Worm (Caenorhabditis elegans): Measurements from ENCODE around the gene M05D6.8.

M05D6.8 gene

ce11 chrII:8471139-8471538, at the start of gene M05D6.8:
Gene M05D6.8, minus strand, starts transcription at chrII:8471239.
- TF ChIP-seq tra-4 (tag; optimal IDR thresholded peaks at IDR 0.05) (no peak), aly-1 (tag; optimal IDR thresholded peaks at IDR 0.05) (no peak), sea-1 (GFP tag; conservative IDR thresholded peaks at IDR 0.05) (no peak), F13C5.2 (tag; optimal IDR thresholded peaks at IDR 0.05) (no peak), tbx-11 (GFP tag; IDR thresholded peaks at IDR 0.05) (no peak), tbx-37 (GFP tag; conservative IDR thresholded peaks at IDR 0.05) (no peak), hmbx-1 (tag; optimal IDR thresholded peaks at IDR 0.05) (no peak), ceh-13 (GFP tag; optimal IDR thresholded peaks at IDR 0.05) (no peak), ets-7 (tag; optimal IDR thresholded peaks at IDR 0.05) (no peak), hmg-4 (GFP tag; optimal IDR thresholded peaks at IDR 0.05) (no peak), B0310.2 (tag; optimal IDR thresholded peaks at IDR 0.05) (no peak), ama-1 (optimal IDR thresholded peaks at IDR 0.05) (no peak), scrt-1 (GFP tag; IDR thresholded peaks at IDR 0.05) (no peak), pes-1 (GFP tag; IDR thresholded peaks at IDR 0.05) (no peak), flt-1 (GFP tag; IDR thresholded peaks at IDR 0.05) (no peak), hnd-1 (tag; optimal IDR thresholded peaks at IDR 0.05) (no peak)

ce11 chrII:8520625-8521024, 49.6 kb upstream of the M05D6.8 start, which contains the start of gene cht-2:
Gene cht-2, plus strand, starts transcription at chrII:8520925.
- TF ChIP-seq flt-1 (GFP tag; IDR thresholded peaks at IDR 0.05), result no peak
- no peak for TF ChIP-seq hmg-4 (GFP tag; optimal IDR thresholded peaks at IDR 0.05)
- TF ChIP-seq tbx-37 (GFP tag; conservative IDR thresholded peaks at IDR 0.05), result no peak

- TF ChIP-seq F13C5.2 (tag; optimal IDR thresholded peaks at IDR 0.05) (no peak), tbx-37 (GFP tag; conservative IDR thresholded peaks at IDR 0.05) (no peak), aly-1 (tag; optimal IDR thresholded peaks at IDR 0.05) (no peak), hmbx-1 (tag; optimal IDR thresholded peaks at IDR 0.05) (no peak), ceh-13 (GFP tag; optimal IDR thresholded peaks at IDR 0.05) (no peak), hmg-4 (GFP tag; optimal IDR thresholded peaks at IDR 0.05) (no peak), tra-4 (tag; optimal IDR thresholded peaks at IDR 0.05) (no peak), pes-1 (GFP tag; IDR thresholded peaks at IDR 0.05) (no peak), B0310.2 (tag; optimal IDR thresholded peaks at IDR 0.05) (no peak), hnd-1 (tag; optimal IDR thresholded peaks at IDR 0.05) (no peak), flt-1 (GFP tag; IDR thresholded peaks at IDR 0.05) (no peak), ama-1 (optimal IDR thresholded peaks at IDR 0.05) (no peak), tbx-11 (GFP tag; IDR thresholded peaks at IDR 0.05) (no peak), scrt-1 (GFP tag; IDR thresholded peaks at IDR 0.05) (no peak), ets-7 (tag; optimal IDR thresholded peaks at IDR 0.05) (no peak)
Observed at ce11 chrII:8518210-8518609, 47.2 kb upstream of the M05D6.8 start, which contains the start of gene T13H5.8. Gene T13H5.8, plus strand, starts transcription at chrII:8518510.

- TF ChIP-seq ama-1 (optimal IDR thresholded peaks at IDR 0.05), result no peak
- no peak for TF ChIP-seq ceh-13 (GFP tag; optimal IDR thresholded peaks at IDR 0.05)
- 0 out of 2 replicates have a peak, but pooled peaks have one; percentile 31 for TF ChIP-seq flt-1 (GFP tag; IDR thresholded peaks at IDR 0.05)
- peak; percentile 5 for TF ChIP-seq F13C5.2 (tag; optimal IDR thresholded peaks at IDR 0.05)
- no peak for TF ChIP-seq ceh-36 (tag; optimal IDR thresholded peaks at IDR 0.05)
- TF ChIP-seq tbx-11 (GFP tag; IDR thresholded peaks at IDR 0.05), result no peak
- peak; percentile 46; the same call in 1 of the 2 replicates for TF ChIP-seq tbx-37 (GFP tag; conservative IDR thresholded peaks at IDR 0.05)
- no peak for TF ChIP-seq pes-1 (GFP tag; IDR thresholded peaks at IDR 0.05)
Observed at ce11 chrII:8516783-8517182, 45.7 kb upstream of the M05D6.8 start, which contains the start of gene rnh-2. Gene rnh-2, plus strand, starts transcription at chrII:8517150.

ce11 chrII:8515521-8515920, 44.5 kb upstream of the M05D6.8 start:
- TF ChIP-seq ets-7 (tag; optimal IDR thresholded peaks at IDR 0.05), result no peak

- TF ChIP-seq ets-7 (tag; optimal IDR thresholded peaks at IDR 0.05) (no peak), ama-1 (optimal IDR thresholded peaks at IDR 0.05) (no peak), F13C5.2 (tag; optimal IDR thresholded peaks at IDR 0.05) (no peak), ceh-13 (GFP tag; optimal IDR thresholded peaks at IDR 0.05) (no peak), hnd-1 (tag; optimal IDR thresholded peaks at IDR 0.05) (no peak), hmg-4 (GFP tag; optimal IDR thresholded peaks at IDR 0.05) (no peak), tbx-37 (GFP tag; conservative IDR thresholded peaks at IDR 0.05) (no peak), sea-1 (GFP tag; conservative IDR thresholded peaks at IDR 0.05) (no peak), tra-4 (tag; optimal IDR thresholded peaks at IDR 0.05) (no peak), pes-1 (GFP tag; IDR thresholded peaks at IDR 0.05) (no peak), ceh-36 (tag; optimal IDR thresholded peaks at IDR 0.05) (no peak), scrt-1 (GFP tag; IDR thresholded peaks at IDR 0.05) (no peak), aly-1 (tag; optimal IDR thresholded peaks at IDR 0.05) (no peak), hmbx-1 (tag; optimal IDR thresholded peaks at IDR 0.05) (no peak), flt-1 (GFP tag; IDR thresholded peaks at IDR 0.05) (no peak)
Observed at ce11 chrII:8514729-8515128, 43.7 kb upstream of the M05D6.8 start, which contains the start of gene ctg-2. Gene ctg-2, plus strand, starts transcription at chrII:8515054.

ce11 chrII:8508956-8509355, 37.9 kb upstream of the M05D6.8 start, which contains the start of gene T13H5.1:
Gene T13H5.1, minus strand, starts transcription at chrII:8509056.
- TF ChIP-seq ets-7 (tag; optimal IDR thresholded peaks at IDR 0.05), result no peak
- TF ChIP-seq tra-4 (tag; optimal IDR thresholded peaks at IDR 0.05), result no peak
- no peak for TF ChIP-seq aly-1 (tag; optimal IDR thresholded peaks at IDR 0.05)
- no peak for TF ChIP-seq hmg-4 (GFP tag; optimal IDR thresholded peaks at IDR 0.05)
- no peak for TF ChIP-seq hmbx-1 (tag; optimal IDR thresholded peaks at IDR 0.05)

- TF ChIP-seq B0310.2 (tag; optimal IDR thresholded peaks at IDR 0.05) (no peak), pes-1 (GFP tag; IDR thresholded peaks at IDR 0.05) (no peak), hnd-1 (tag; optimal IDR thresholded peaks at IDR 0.05) (no peak), ama-1 (optimal IDR thresholded peaks at IDR 0.05) (no peak), tra-4 (tag; optimal IDR thresholded peaks at IDR 0.05) (no peak), flt-1 (GFP tag; IDR thresholded peaks at IDR 0.05) (no peak), tbx-11 (GFP tag; IDR thresholded peaks at IDR 0.05) (no peak), ets-7 (tag; optimal IDR thresholded peaks at IDR 0.05) (no peak), scrt-1 (GFP tag; IDR thresholded peaks at IDR 0.05) (no peak)
Observed at ce11 chrII:8506759-8507158, 35.7 kb upstream of the M05D6.8 start.

Data from whole organism, early embryonic.